Worm (Caenorhabditis elegans) whole organism, L3 larva: ENCODE measurements around the gene trf-1.

Source experiments
- R02D3.7 ChIP-seq: fragments of 150-350 bp; optimal IDR thresholded peaks from 2 replicates; lab custom pipeline; 2014; ENCODE audit warnings: missing biosample characterization, missing genetic modification characterization
- ZK546.5 ChIP-seq: sonication (generic microtip); optimal IDR thresholded peaks from 2 replicates; lab custom pipeline; 2017; ENCODE audit warnings: missing biosample characterization, missing genetic modification characterization
- aly-2 ChIP-seq: fragments of 150-350 bp; optimal IDR thresholded peaks from 2 replicates; lab custom pipeline; 2014; ENCODE audit warnings: missing biosample characterization, missing genetic modification characterization
- ama-1 ChIP-seq: fragments of 150-350 bp; optimal IDR thresholded peaks from 2 replicates; lab custom pipeline; 2018
- ceh-16 ChIP-seq: sonication (generic microtip); optimal IDR thresholded peaks from 2 replicates; lab custom pipeline; 2017; ENCODE audit warnings: missing biosample characterization, missing genetic modification characterization
- ceh-28 ChIP-seq: fragments of 150-350 bp; optimal IDR thresholded peaks from 2 replicates; lab custom pipeline; 2014; ENCODE audit warnings: missing biosample characterization, missing genetic modification reagents, missing genetic modification characterization
- ceh-82 ChIP-seq: fragments of 150-350 bp; optimal IDR thresholded peaks from 2 replicates; lab custom pipeline; 2014; ENCODE audit warnings: missing biosample characterization, missing genetic modification characterization
- ceh-9 ChIP-seq: sonication (generic microtip); optimal IDR thresholded peaks from 2 replicates; lab custom pipeline; 2018; ENCODE audit warnings: missing biosample characterization, missing genetic modification characterization
- egl-27 ChIP-seq: sonication (generic microtip); optimal IDR thresholded peaks from 4 replicates; lab custom pipeline; 2017; ENCODE audit warnings: missing biosample characterization, missing genetic modification reagents, missing genetic modification characterization
- egl-5 ChIP-seq: fragments of 150-350 bp; optimal IDR thresholded peaks from 2 replicates; lab custom pipeline; 2017; ENCODE audit warnings: missing biosample characterization, missing genetic modification reagents, missing genetic modification characterization, inconsistent platforms
- elt-2 ChIP-seq: sonication (generic microtip); optimal IDR thresholded peaks from 2 replicates; lab custom pipeline; 2016; ENCODE audit warnings: missing genetic modification reagents, mild to moderate bottlenecking, missing genetic modification characterization, missing compliant biosample characterization
- fkh-10 ChIP-seq: sonication (generic microtip); optimal IDR thresholded peaks from 2 replicates; lab custom pipeline; 2017; ENCODE audit warnings: missing biosample characterization, missing genetic modification reagents, missing genetic modification characterization
- fos-1 ChIP-seq: fragments of 150-350 bp; optimal IDR thresholded peaks from 2 replicates; lab custom pipeline; 2014; ENCODE audit warnings: missing biosample characterization, missing genetic modification characterization
- hmg-11 ChIP-seq: sonication (generic microtip); optimal IDR thresholded peaks from 2 replicates; lab custom pipeline; 2016; ENCODE audit warnings: missing genetic modification characterization, missing compliant biosample characterization
- jun-1 ChIP-seq: fragments of 150-350 bp; optimal IDR thresholded peaks from 2 replicates; lab custom pipeline; 2014; ENCODE audit warnings: missing biosample characterization, missing genetic modification reagents, missing genetic modification characterization
- lin-15B ChIP-seq: fragments of 150-350 bp; optimal IDR thresholded peaks from 2 replicates; lab custom pipeline; 2014; ENCODE audit warnings: missing biosample characterization, missing genetic modification characterization
- lsy-12 ChIP-seq: sonication (generic microtip); optimal IDR thresholded peaks from 2 replicates; lab custom pipeline; 2016; ENCODE audit warnings: mild to moderate bottlenecking, missing genetic modification characterization, missing compliant biosample characterization
- mdl-1 ChIP-seq: fragments of 150-350 bp; optimal IDR thresholded peaks from 2 replicates; lab custom pipeline; 2014; ENCODE audit warnings: missing biosample characterization, missing genetic modification characterization
- mml-1 ChIP-seq: fragments of 150-350 bp; sonication (generic microtip); optimal IDR thresholded peaks from 3 replicates; lab custom pipeline; 2014; ENCODE audit warnings: missing biosample characterization, missing genetic modification characterization
- nfya-1 ChIP-seq: sonication (generic microtip); optimal IDR thresholded peaks from 2 replicates; lab custom pipeline; 2017; ENCODE audit warnings: missing genetic modification characterization, mild to moderate bottlenecking, missing compliant biosample characterization, antibody characterized with exemption, moderate library complexity; ENCODE audit not compliant: insufficient read depth
- nhr-23 ChIP-seq: fragments of 150-350 bp; optimal IDR thresholded peaks from 2 replicates; lab custom pipeline; 2014; ENCODE audit warnings: missing biosample characterization, missing genetic modification reagents, missing genetic modification characterization
- nhr-237 ChIP-seq: fragments of 150-350 bp; optimal IDR thresholded peaks from 2 replicates; lab custom pipeline; 2014; ENCODE audit warnings: missing biosample characterization, missing genetic modification characterization
- nhr-25 ChIP-seq: sonication (generic microtip); optimal IDR thresholded peaks from 2 replicates; lab custom pipeline; 2017; ENCODE audit warnings: missing biosample characterization, missing genetic modification characterization
- nhr-43 ChIP-seq: sonication (generic microtip); optimal IDR thresholded peaks from 2 replicates; lab custom pipeline; 2016; ENCODE audit warnings: mild to moderate bottlenecking, missing genetic modification characterization, missing compliant biosample characterization; ENCODE audit not compliant: poor library complexity, severe bottlenecking
- nhr-67 ChIP-seq: fragments of 150-350 bp; optimal IDR thresholded peaks from 2 replicates; lab custom pipeline; 2014; ENCODE audit warnings: missing biosample characterization, missing genetic modification characterization
- nhr-76 ChIP-seq: fragments of 150-350 bp; sonication (generic microtip); optimal IDR thresholded peaks from 5 replicates; lab custom pipeline; 2014; ENCODE audit warnings: missing biosample characterization, missing genetic modification characterization
- nhr-77 ChIP-seq: fragments of 150-350 bp; optimal IDR thresholded peaks from 2 replicates; lab custom pipeline; 2014; ENCODE audit warnings: missing biosample characterization, missing genetic modification characterization
- pha-4 ChIP-seq: fragments of 150-350 bp; optimal IDR thresholded peaks from 2 replicates; lab custom pipeline; 2014; ENCODE audit warnings: missing biosample characterization, missing genetic modification reagents, missing genetic modification characterization
- pqm-1 ChIP-seq: fragments of 150-350 bp; optimal IDR thresholded peaks from 2 replicates; lab custom pipeline; 2017; ENCODE audit warnings: missing biosample characterization, missing genetic modification characterization, inconsistent platforms
- sea-2 ChIP-seq: fragments of 150-350 bp; sonication (generic microtip); optimal IDR thresholded peaks from 4 replicates; lab custom pipeline; 2014; ENCODE audit warnings: missing biosample characterization, missing genetic modification reagents, missing genetic modification characterization
- skn-1 ChIP-seq: fragments of 150-350 bp; optimal IDR thresholded peaks from 2 replicates; lab custom pipeline; 2014; ENCODE audit warnings: missing biosample characterization, missing genetic modification characterization
- snpc-4 ChIP-seq: fragments of 150-350 bp; optimal IDR thresholded peaks from 2 replicates; lab custom pipeline; 2014; ENCODE audit warnings: missing biosample characterization, missing genetic modification characterization
- unc-39 ChIP-seq: sonication (generic microtip); optimal IDR thresholded peaks from 4 replicates; lab custom pipeline; 2017; ENCODE audit warnings: missing biosample characterization, missing genetic modification characterization
- unc-62 ChIP-seq: fragments of 150-350 bp; sonication (generic microtip); optimal IDR thresholded peaks from 4 replicates; lab custom pipeline; 2014; ENCODE audit warnings: missing biosample characterization, missing genetic modification reagents, missing genetic modification characterization
- ztf-11 ChIP-seq: fragments of 150-350 bp; optimal IDR thresholded peaks from 2 replicates; lab custom pipeline; 2014; ENCODE audit warnings: missing biosample characterization, missing genetic modification characterization
- ztf-4 ChIP-seq: fragments of 150-350 bp; optimal IDR thresholded peaks from 2 replicates; lab custom pipeline; 2014; ENCODE audit warnings: missing biosample characterization, missing genetic modification characterization

The trf-1 gene

DNA sequence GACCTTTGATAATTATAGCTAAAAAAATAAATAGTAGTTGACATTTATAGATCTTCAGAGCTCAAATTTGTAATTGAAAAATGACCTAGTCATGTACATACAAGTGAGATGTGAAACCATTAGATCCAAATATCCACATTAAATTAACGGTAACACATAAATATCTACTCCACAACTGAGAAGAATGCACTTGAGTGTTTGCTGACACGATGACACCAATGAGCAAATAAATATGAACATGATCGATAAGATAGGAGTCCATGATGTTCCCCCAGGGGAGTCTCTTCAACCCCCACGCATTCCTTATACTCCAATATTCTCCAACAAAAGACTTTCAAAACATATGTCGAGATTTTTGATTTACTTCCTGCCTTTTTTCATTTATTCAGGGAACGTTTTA lies 25.8 kb upstream of the trf-1 start, which contains the start of gene ttr-52:
Gene ttr-52 (plus strand): TSS at position 301 of the 400 bp plus-strand sequence.
- TF ChIP-seq ceh-28 (no peak), jun-1 (tag; lab: Kevin White, UChicago) (no peak), pqm-1 (tag; lab: Kevin White, UChicago) (no peak), elt-2 (no peak), ZK546.5 (tag; lab: Kevin White, UChicago) (no peak), fos-1 (tag; lab: Kevin White, UChicago) (no peak), sea-2 (GFP tag; lab: Kevin White, UChicago) (no peak), nhr-237 (no peak), ceh-82 (tag; lab: Kevin White, UChicago) (no peak), nhr-43 (tag; lab: Kevin White, UChicago) (no peak), mml-1 (no peak), fkh-10 (GFP tag; lab: Kevin White, UChicago) (no peak), ama-1 (lab: Kevin White, UChicago) (no peak), lin-15B (no peak)

- TF ChIP-seq egl-27 (tag; lab: Kevin White, UChicago) = no peak
- no peak for TF ChIP-seq ztf-4 (tag; lab: Kevin White, UChicago)
These were observed 24.8 kb upstream of the trf-1 start, which contains the start of gene nas-1 for ce11 chrIII:13405504-13405903. Gene nas-1, plus strand, starts transcription at chrIII:13405804.

ce11 chrIII:13409498-13409897 lies 20.8 kb upstream of the trf-1 start, which contains the start of gene myo-6:
Gene myo-6, plus strand, starts transcription at chrIII:13409798.
- TF ChIP-seq lsy-12 (tag; lab: Kevin White, UChicago) (no peak), pqm-1 (tag; lab: Kevin White, UChicago) (no peak), pha-4 (peak; percentile 18)

- no peak for TF ChIP-seq egl-5
- no peak for TF ChIP-seq skn-1
- TF ChIP-seq nhr-25 (tag; lab: Kevin White, UChicago) = no peak
- no peak for TF ChIP-seq nhr-23 (tag; lab: Kevin White, UChicago)
- TF ChIP-seq mdl-1 = no peak
- TF ChIP-seq hmg-11 (tag; lab: Kevin White, UChicago) = no peak
- TF ChIP-seq snpc-4 = no peak
- TF ChIP-seq nhr-43 (tag; lab: Kevin White, UChicago) = no peak
- no peak for TF ChIP-seq nhr-77 (tag; lab: Kevin White, UChicago)
- no peak for TF ChIP-seq jun-1 (tag; lab: Kevin White, UChicago)
- TF ChIP-seq aly-2 (tag; lab: Kevin White, UChicago) = no peak
- TF ChIP-seq nfya-1 (tag; lab: Kevin White, UChicago) = no peak
- no peak for TF ChIP-seq ztf-11
- no peak for TF ChIP-seq nhr-67 (tag; lab: Kevin White, UChicago)
These were observed 19.1 kb upstream of the trf-1 start for ce11 chrIII:13411202-13411601.

DNA sequence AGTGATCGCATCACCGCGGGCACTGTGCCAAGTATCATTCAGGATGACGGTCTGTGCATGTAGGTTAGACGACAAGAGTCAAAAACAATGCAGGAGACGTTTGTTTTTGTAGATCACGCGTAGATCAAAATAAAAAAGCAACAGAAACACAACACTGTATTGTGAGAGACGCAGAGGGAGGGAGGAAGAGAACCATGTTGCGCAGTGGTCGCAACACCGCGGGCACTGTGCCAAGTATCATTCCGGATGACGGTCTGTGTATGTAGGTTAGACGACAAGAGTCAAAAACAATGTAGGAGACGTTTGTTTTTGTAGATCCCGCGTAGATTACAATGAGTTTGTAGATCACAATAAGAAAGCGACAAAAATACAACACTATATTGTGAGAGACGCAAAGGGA lies 11.3 kb upstream of the trf-1 start:
- TF ChIP-seq pha-4 (no peak), nhr-237 (no peak), jun-1 (tag; lab: Kevin White, UChicago) (no peak), ZK546.5 (tag; lab: Kevin White, UChicago) (no peak), R02D3.7 (tag; lab: Kevin White, UChicago) (no peak), nhr-76 (tag; lab: Kevin White, UChicago) (no peak), ceh-9 (tag; lab: Kevin White, UChicago) (no peak), skn-1 (no peak), sea-2 (GFP tag; lab: Kevin White, UChicago) (no peak), aly-2 (tag; lab: Kevin White, UChicago) (no peak), hmg-11 (tag; lab: Kevin White, UChicago) (no peak), nhr-25 (tag; lab: Kevin White, UChicago) (no peak), ceh-16 (tag; lab: Kevin White, UChicago) (no peak), nfya-1 (tag; lab: Kevin White, UChicago) (no peak), unc-39 (tag; lab: Kevin White, UChicago) (no peak), unc-62 (GFP tag; lab: Kevin White, UChicago) (no peak), ztf-11 (no peak)
- TF ChIP-seq, all 47 proteins: peak for 0
